Worm (Caenorhabditis elegans) whole organism, late embryonic: ENCODE results near the gene sex-1.
A peak's percentile ranks its signal among the peaks of the same experiment; 100 is the strongest.

ENCODE experiments used
- C38D4.7 ChIP-seq: fragments of 200-800 bp; sonication (Bioruptor generic); optimal IDR thresholded peaks from 2 replicates; lab custom pipeline; 2018; ENCODE audit warnings: mild to moderate bottlenecking, missing genetic modification characterization, moderate library complexity, missing compliant biosample characterization
- T23F11.4 ChIP-seq: fragments of 200-800 bp; sonication (Bioruptor generic); optimal IDR thresholded peaks from 2 replicates; lab custom pipeline; 2018; ENCODE audit warnings: mild to moderate bottlenecking, missing genetic modification characterization, missing compliant biosample characterization
- ahr-1 ChIP-seq: sonication (generic microtip); optimal IDR thresholded peaks from 2 replicates; lab custom pipeline; 2016; ENCODE audit warnings: missing genetic modification characterization, missing compliant biosample characterization
- ceh-18 ChIP-seq: sonication (generic microtip); optimal IDR thresholded peaks from 2 replicates; lab custom pipeline; 2016; ENCODE audit warnings: missing genetic modification characterization, missing compliant biosample characterization
- ceh-31 ChIP-seq: sonication (generic microtip); optimal IDR thresholded peaks from 2 replicates; lab custom pipeline; 2016; ENCODE audit warnings: missing genetic modification characterization, missing compliant biosample characterization
- ceh-34 ChIP-seq: sonication (generic microtip); optimal IDR thresholded peaks from 2 replicates; lab custom pipeline; 2016; ENCODE audit warnings: mild to moderate bottlenecking, missing genetic modification characterization, missing compliant biosample characterization
- ceh-48 ChIP-seq: sonication (generic microtip); optimal IDR thresholded peaks from 2 replicates; lab custom pipeline; 2016; ENCODE audit warnings: missing genetic modification characterization, inconsistent platforms, missing compliant biosample characterization
- ceh-6 ChIP-seq: fragments of 200-800 bp; sonication (Bioruptor generic); optimal IDR thresholded peaks from 2 replicates; lab custom pipeline; 2018; ENCODE audit warnings: mild to moderate bottlenecking, missing genetic modification characterization, missing compliant biosample characterization
- dmd-4 ChIP-seq: sonication (generic microtip); optimal IDR thresholded peaks from 2 replicates; lab custom pipeline; 2016; ENCODE audit warnings: borderline replicate concordance, missing genetic modification characterization, missing compliant biosample characterization
- elt-2 ChIP-seq: sonication (generic microtip); optimal IDR thresholded peaks from 2 replicates; lab custom pipeline; 2016; ENCODE audit warnings: missing genetic modification reagents, missing genetic modification characterization, missing compliant biosample characterization
- elt-4 ChIP-seq: sonication (generic microtip); optimal IDR thresholded peaks from 2 replicates; lab custom pipeline; 2016; ENCODE audit warnings: missing genetic modification characterization, missing compliant biosample characterization
- ets-4 ChIP-seq: sonication (generic microtip); optimal IDR thresholded peaks from 2 replicates; lab custom pipeline; 2016; ENCODE audit warnings: missing genetic modification characterization, missing compliant biosample characterization
- eyg-1 ChIP-seq: sonication (generic microtip); optimal IDR thresholded peaks from 2 replicates; lab custom pipeline; 2016; ENCODE audit warnings: missing genotype, missing genetic modification characterization, missing compliant biosample characterization
- fax-1 ChIP-seq: sonication (generic microtip); optimal IDR thresholded peaks from 2 replicates; lab custom pipeline; 2016; ENCODE audit warnings: missing genotype, missing genetic modification characterization, missing compliant biosample characterization
- fkh-6 ChIP-seq: sonication (generic microtip); optimal IDR thresholded peaks from 2 replicates; lab custom pipeline; 2016; ENCODE audit warnings: missing genetic modification characterization, missing compliant biosample characterization
- hlh-30 ChIP-seq: sonication (generic microtip); optimal IDR thresholded peaks from 2 replicates; lab custom pipeline; 2017; ENCODE audit warnings: antibody characterized with exemption, missing genetic modification characterization, missing compliant biosample characterization; ENCODE audit not compliant: insufficient read depth
- hlh-8 ChIP-seq: sonication (generic microtip); optimal IDR thresholded peaks from 2 replicates; lab custom pipeline; 2016; ENCODE audit warnings: missing genotype, missing genetic modification characterization, missing compliant biosample characterization
- lin-11 ChIP-seq: fragments of 200-800 bp; sonication (Bioruptor generic); optimal IDR thresholded peaks from 2 replicates; lab custom pipeline; 2018; ENCODE audit warnings: mild to moderate bottlenecking, missing genetic modification characterization, missing compliant biosample characterization
- nfya-1 ChIP-seq: sonication (generic microtip); optimal IDR thresholded peaks from 2 replicates; lab custom pipeline; 2017; ENCODE audit warnings: missing genetic modification characterization, mild to moderate bottlenecking, missing compliant biosample characterization, antibody characterized with exemption, moderate library complexity
- odd-2 ChIP-seq: sonication (generic microtip); optimal IDR thresholded peaks from 2 replicates; lab custom pipeline; 2017; ENCODE audit warnings: antibody characterized with exemption, mild to moderate bottlenecking, missing genetic modification characterization, missing compliant biosample characterization
- pqm-1 ChIP-seq: sonication (generic microtip); optimal IDR thresholded peaks from 2 replicates; lab custom pipeline; 2016; ENCODE audit warnings: missing genetic modification characterization, missing compliant biosample characterization
- ref-2 ChIP-seq: sonication (generic microtip); optimal IDR thresholded peaks from 2 replicates; lab custom pipeline; 2016; ENCODE audit warnings: missing genetic modification characterization, missing compliant biosample characterization
- rnt-1 ChIP-seq: sonication (generic microtip); optimal IDR thresholded peaks from 2 replicates; lab custom pipeline; 2016; ENCODE audit warnings: missing genetic modification characterization, missing compliant biosample characterization
- sdc-2 ChIP-seq: sonication (generic microtip); optimal IDR thresholded peaks from 2 replicates; lab custom pipeline; 2016; ENCODE audit warnings: missing genotype, missing genetic modification characterization, missing compliant biosample characterization
- tbx-2 ChIP-seq: sonication (generic microtip); optimal IDR thresholded peaks from 2 replicates; lab custom pipeline; 2016; ENCODE audit warnings: missing genetic modification characterization, missing compliant biosample characterization
- tbx-7 ChIP-seq: sonication (generic microtip); optimal IDR thresholded peaks from 2 replicates; lab custom pipeline; 2016; ENCODE audit warnings: missing genotype, missing genetic modification characterization, missing compliant biosample characterization
- ttx-3 ChIP-seq: sonication (generic microtip); optimal IDR thresholded peaks from 2 replicates; lab custom pipeline; 2016; ENCODE audit warnings: missing genetic modification reagents, missing genetic modification characterization, missing compliant biosample characterization
- unc-3 ChIP-seq, 2 experiments: fragments of 200-800 bp in 1 of 2; sonication (Bioruptor generic) in 1 of 2; sonication (generic microtip) in 1 of 2; conservative IDR thresholded peaks in 1 of 2; optimal IDR thresholded peaks in 1 of 2; 2 replicates each; pipeline versions ENCODE4 v1.3.6 to Lab custom; 2016 to 2022; ENCODE audit warnings: missing compliant biosample characterization in 2 of 2, missing genetic modification characterization in 2 of 2, missing genetic modification reagents in 1 of 2
- unc-42 ChIP-seq: sonication (generic microtip); optimal IDR thresholded peaks from 2 replicates; lab custom pipeline; 2016; ENCODE audit warnings: missing genotype, missing genetic modification characterization, missing compliant biosample characterization
- unc-86 ChIP-seq: sonication (generic microtip); optimal IDR thresholded peaks from 2 replicates; lab custom pipeline; 2016; ENCODE audit warnings: missing genetic modification characterization, missing compliant biosample characterization
- ztf-16 ChIP-seq: sonication (generic microtip); optimal IDR thresholded peaks from 2 replicates; lab custom pipeline; 2017; ENCODE audit warnings: missing genetic modification characterization, missing compliant biosample characterization

The sex-1 gene

ce11 chrX:10158716-10159115 is 46.5 kb downstream of the sex-1 start, which contains the start of gene erd-2.1:
Gene erd-2.1, minus strand, starts transcription at chrX:10158829.
- TF ChIP-seq hlh-30 = peak; percentile 47
- TF ChIP-seq dmd-4 (tag; lab: Kevin White, UChicago) = no peak
- no peak for TF ChIP-seq ceh-34 (tag; lab: Kevin White, UChicago)
- TF ChIP-seq rnt-1 (tag; lab: Kevin White, UChicago) = peak; percentile 46
- no peak for TF ChIP-seq ttx-3 (tag; lab: Kevin White, UChicago)
- no peak for TF ChIP-seq odd-2
- peak; percentile 35 for TF ChIP-seq sdc-2
- TF ChIP-seq pqm-1 (tag; lab: Kevin White, UChicago) = no peak
- no peak for TF ChIP-seq hlh-8 (tag; lab: Kevin White, UChicago)
- TF ChIP-seq T23F11.4 = no peak
- TF ChIP-seq ceh-48 = no peak
- no peak for TF ChIP-seq ztf-16 (tag; lab: Kevin White, UChicago)
- TF ChIP-seq C38D4.7 (GFP tag; lab: Kevin White, UChicago) = no peak
- TF ChIP-seq ceh-31 (tag; lab: Kevin White, UChicago) = peak; percentile 28
- peak; percentile 50 for TF ChIP-seq nfya-1 (tag; lab: Kevin White, UChicago)
- peak; percentile 55 for TF ChIP-seq ref-2 (tag; lab: Kevin White, UChicago)
- TF ChIP-seq ceh-18 (tag; lab: Kevin White, UChicago) = peak; percentile 13
- no peak for TF ChIP-seq unc-86 (tag; lab: Kevin White, UChicago)
- no peak for TF ChIP-seq ceh-6 (GFP tag; lab: Kevin White, UChicago)
- TF ChIP-seq tbx-2 (tag; lab: Kevin White, UChicago) = peak; percentile 8
- TF ChIP-seq ahr-1 = no peak
- TF ChIP-seq unc-42 (tag; lab: Kevin White, UChicago) = peak; percentile 22
- TF ChIP-seq, all 69 proteins: peak for 9

DNA sequence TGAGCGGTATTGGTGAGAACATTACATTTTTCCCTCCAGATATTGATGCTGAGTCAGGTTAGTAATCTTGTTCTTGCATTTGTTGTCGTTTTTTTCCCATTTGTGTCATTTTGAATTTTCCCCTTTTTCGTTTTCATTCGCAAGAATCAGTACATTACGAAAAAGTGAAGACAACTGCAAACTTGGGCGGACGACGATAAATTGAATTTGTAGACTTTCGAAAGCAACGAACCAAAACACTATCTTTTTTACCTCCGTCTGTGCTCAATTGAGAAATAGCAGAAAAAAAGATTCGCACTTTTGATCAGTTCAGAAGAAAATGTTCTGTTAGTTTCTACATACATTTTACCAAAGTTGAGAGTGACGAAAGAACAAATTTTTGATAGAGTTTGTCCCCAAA is 50.1 kb downstream of the sex-1 start:
- TF ChIP-seq unc-42 (tag; lab: Kevin White, UChicago) (peak; percentile 73), fkh-6 (tag; lab: Kevin White, UChicago) (no peak)

DNA sequence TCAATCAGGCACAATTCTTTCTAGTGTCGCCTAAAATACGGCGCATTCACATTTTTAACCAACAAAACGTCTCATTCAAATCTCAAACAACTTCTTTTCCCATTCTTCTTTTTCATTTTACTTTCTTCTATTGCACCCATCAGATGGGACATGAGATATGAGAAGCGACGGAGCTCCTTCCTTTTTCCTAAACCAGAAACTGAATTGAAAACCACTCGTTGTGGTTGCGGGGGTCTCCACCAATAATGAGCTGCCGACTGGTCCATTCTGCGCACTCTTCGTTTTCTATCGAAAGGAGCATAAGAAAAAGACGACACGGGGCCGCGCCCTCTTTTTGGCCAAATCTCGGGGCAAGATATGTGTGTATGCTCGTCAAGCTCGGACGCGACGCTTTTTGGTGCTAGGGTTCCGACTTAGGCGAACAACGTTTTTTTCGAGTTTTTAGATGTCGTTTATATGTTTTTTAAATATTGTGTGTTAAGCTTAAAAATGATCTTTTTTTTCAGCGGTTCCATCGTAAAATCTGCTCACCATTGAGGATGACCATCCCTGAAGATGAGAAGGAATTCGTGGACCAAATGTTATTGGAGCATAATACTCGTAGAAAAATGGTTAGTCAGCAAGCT is 50.8 kb downstream of the sex-1 start, which contains the start of gene F09B9.5:
Gene F09B9.5, plus strand, starts transcription at position 501 of the 626 bp plus-strand sequence.
- TF ChIP-seq ahr-1 = no peak
- no peak for TF ChIP-seq elt-2
- TF ChIP-seq sdc-2 = no peak
- TF ChIP-seq eyg-1 (tag; lab: Kevin White, UChicago) = no peak
- no peak for TF ChIP-seq ceh-48
- no peak for TF ChIP-seq ceh-6 (GFP tag; lab: Kevin White, UChicago)
- TF ChIP-seq fkh-6 (tag; lab: Kevin White, UChicago) = no peak
- TF ChIP-seq lin-11 (tag; lab: Kevin White, UChicago) = no peak
- no peak for TF ChIP-seq unc-3 (GFP tag; conservative IDR thresholded peaks at IDR 0.05; lab: Robert Waterston, UW)
- no peak for TF ChIP-seq unc-3 (tag; optimal IDR thresholded peaks at IDR 0.05; lab: Kevin White, UChicago)
- TF ChIP-seq nfya-1 (tag; lab: Kevin White, UChicago) = peak; percentile 27
- peak; percentile 27 for TF ChIP-seq unc-42 (tag; lab: Kevin White, UChicago)
- no peak for TF ChIP-seq ets-4 (tag; lab: Kevin White, UChicago)
- TF ChIP-seq C38D4.7 (GFP tag; lab: Kevin White, UChicago) = no peak
- TF ChIP-seq tbx-7 = no peak
- TF ChIP-seq elt-4 (tag; lab: Kevin White, UChicago) = no peak
- no peak for TF ChIP-seq fax-1 (tag; lab: Kevin White, UChicago)
